Worm (Caenorhabditis elegans): Measurements from ENCODE around the gene attf-3.

- TF ChIP-seq ceh-34 (tag; optimal IDR thresholded peaks at IDR 0.05) (no peak), ahr-1 (tag; optimal IDR thresholded peaks at IDR 0.05) (no peak), fkh-10 (GFP tag; optimal IDR thresholded peaks at IDR 0.05) (no peak)
Observed at ce11 chrIII:61045-61444, 25.1 kb downstream of the attf-3 start, which contains the start of gene btb-5.

Measured in whole organism, late embryonic.